Fruit fly (Drosophila melanogaster) whole organism, embryonic: ENCODE results near the gene SdhC.

Source experiments
- Antp ChIP-seq: fragments of 200-800 bp; sonication (Bioruptor generic); optimal IDR thresholded peaks from 3 replicates; lab custom pipeline; 2016; ENCODE audit warnings: missing biosample characterization, missing genetic modification characterization
- Asciz ChIP-seq: fragments of 200-800 bp; sonication (Bioruptor generic); optimal IDR thresholded peaks from 2 replicates; lab custom pipeline; 2017; ENCODE audit warnings: missing biosample characterization, mild to moderate bottlenecking, missing genetic modification characterization, missing genetic modification reagents
- Bgb ChIP-seq: fragments of 200-800 bp; sonication (Bioruptor generic); IDR thresholded peaks from 2 replicates; pipeline ENCODE4 v1.3.6; 2022; ENCODE audit warnings: missing biosample characterization, missing genetic modification characterization; ENCODE audit not compliant: partially characterized antibody
- BtbVII ChIP-seq: fragments of 200-800 bp; sonication (Bioruptor generic); optimal IDR thresholded peaks from 3 replicates; lab custom pipeline; 2017; ENCODE audit warnings: missing biosample characterization, mild to moderate bottlenecking, missing genetic modification characterization
- CG10147 ChIP-seq: fragments of 200-800 bp; sonication (Bioruptor generic); optimal IDR thresholded peaks from 2 replicates; lab custom pipeline; 2019; ENCODE audit warnings: missing biosample characterization, mild to moderate bottlenecking, missing genetic modification characterization, moderate library complexity
- CG10321 ChIP-seq: fragments of 200-800 bp; sonication (Bioruptor generic); IDR thresholded peaks from 2 replicates; pipeline ENCODE4 v1.3.6; 2022; ENCODE audit warnings: missing biosample characterization, missing genetic modification characterization
- CG10979 ChIP-seq: fragments of 200-800 bp; sonication (Bioruptor generic); optimal IDR thresholded peaks from 2 replicates; lab custom pipeline; 2018; ENCODE audit warnings: missing biosample characterization, mild to moderate bottlenecking, missing genetic modification characterization, moderate library complexity
- CG12219 ChIP-seq: fragments of 200-800 bp; sonication (Bioruptor generic); optimal IDR thresholded peaks from 3 replicates; lab custom pipeline; 2018; ENCODE audit warnings: missing biosample characterization, mild to moderate bottlenecking, missing genetic modification characterization
- CG17385 ChIP-seq: fragments of 200-800 bp; sonication (Bioruptor generic); optimal IDR thresholded peaks from 3 replicates; lab custom pipeline; 2018; ENCODE audit warnings: missing biosample characterization, mild to moderate bottlenecking, missing genetic modification characterization
- CG18262 ChIP-seq: fragments of 200-800 bp; optimal IDR thresholded peaks from 3 replicates; lab custom pipeline; 2019; ENCODE audit warnings: missing biosample characterization, mild to moderate bottlenecking, missing genetic modification characterization, moderate library complexity
- CG18599 ChIP-seq: fragments of 200-800 bp; sonication (Bioruptor generic); optimal IDR thresholded peaks from 3 replicates; lab custom pipeline; 2017; ENCODE audit warnings: missing biosample characterization, missing genetic modification characterization, mild to moderate bottlenecking, moderate library complexity, missing genetic modification reagents
- CG2712 ChIP-seq: fragments of 200-800 bp; optimal IDR thresholded peaks from 3 replicates; lab custom pipeline; 2019; ENCODE audit warnings: missing biosample characterization, mild to moderate bottlenecking, missing genetic modification characterization, moderate library complexity
- CG30020 ChIP-seq: fragments of 200-800 bp; optimal IDR thresholded peaks from 2 replicates; lab custom pipeline; 2019; ENCODE audit warnings: missing biosample characterization, mild to moderate bottlenecking, missing genetic modification characterization, moderate library complexity
- CG31224 ChIP-seq: fragments of 200-800 bp; sonication (Bioruptor generic); IDR thresholded peaks from 2 replicates; pipeline ENCODE4 v1.3.6; 2022; ENCODE audit warnings: missing biosample characterization, missing genetic modification characterization
- CG31388 ChIP-seq: fragments of 200-800 bp; sonication (Bioruptor generic); optimal IDR thresholded peaks from 2 replicates; lab custom pipeline; 2016; ENCODE audit warnings: missing biosample characterization, missing genetic modification characterization
- CG4328 ChIP-seq: fragments of 200-800 bp; sonication (Bioruptor generic); optimal IDR thresholded peaks from 3 replicates; lab custom pipeline; 2017; ENCODE audit warnings: missing biosample characterization, missing genetic modification reagents, missing genetic modification characterization
- CG43689 ChIP-seq: fragments of 200-800 bp; sonication (Bioruptor generic); IDR thresholded peaks from 2 replicates; pipeline ENCODE4 v1.3.6; 2022; ENCODE audit warnings: missing biosample characterization, missing genetic modification characterization
- CG6683 ChIP-seq: fragments of 200-800 bp; sonication (Bioruptor generic); optimal IDR thresholded peaks from 2 replicates; lab custom pipeline; 2017; ENCODE audit warnings: missing biosample characterization, mild to moderate bottlenecking, missing genetic modification characterization, missing genetic modification reagents
- CG7357 ChIP-seq: fragments of 200-800 bp; sonication (Bioruptor generic); IDR thresholded peaks from 3 replicates; pipeline ENCODE4 v1.3.6; 2022; ENCODE audit warnings: missing biosample characterization, missing genetic modification characterization
- CG7786 ChIP-seq: fragments of 200-800 bp; sonication (Bioruptor generic); optimal IDR thresholded peaks from 2 replicates; lab custom pipeline; 2016; ENCODE audit warnings: missing biosample characterization, missing genetic modification characterization
- CG8290 ChIP-seq, 3 experiments: fragments of 200-800 bp; sonication (Bioruptor generic); optimal IDR thresholded peaks; 2 replicates each; lab custom pipeline; 2016 to 2019; ENCODE audit warnings: missing biosample characterization in 3 of 3, missing genetic modification characterization in 3 of 3, mild to moderate bottlenecking in 2 of 3, moderate library complexity in 1 of 3
- CkIIα-i1 ChIP-seq: fragments of 200-800 bp; sonication (Bioruptor generic); IDR thresholded peaks from 2 replicates; pipeline ENCODE4 v1.3.6; 2022; ENCODE audit warnings: missing biosample characterization, missing genetic modification characterization
- D19A ChIP-seq: fragments of 200-800 bp; optimal IDR thresholded peaks from 3 replicates; lab custom pipeline; 2019; ENCODE audit warnings: missing biosample characterization, mild to moderate bottlenecking, missing genetic modification characterization, moderate library complexity
- Dad ChIP-seq: fragments of 200-800 bp; sonication (Bioruptor generic); optimal IDR thresholded peaks from 3 replicates; lab custom pipeline; 2016; ENCODE audit warnings: missing biosample characterization, missing genetic modification characterization
- Deaf1 ChIP-seq: fragments of 200-800 bp; optimal IDR thresholded peaks from 3 replicates; lab custom pipeline; 2019; ENCODE audit warnings: missing biosample characterization, mild to moderate bottlenecking, missing genetic modification characterization, moderate library complexity
- Dfd ChIP-seq, 2 experiments: fragments of >200 bp; optimal IDR thresholded peaks; 2 replicates each; lab custom pipeline; 2017; ENCODE audit warnings: missing biosample characterization in 2 of 2, missing genetic modification characterization in 2 of 2
- Dip2 ChIP-seq: fragments of 200-800 bp; sonication (Bioruptor generic); IDR thresholded peaks from 2 replicates; pipeline ENCODE4 v1.3.6; 2022; ENCODE audit warnings: missing biosample characterization, missing genetic modification characterization
- Hmr ChIP-seq: fragments of 200-800 bp; sonication (Bioruptor generic); optimal IDR thresholded peaks from 3 replicates; lab custom pipeline; 2017; ENCODE audit warnings: mild to moderate bottlenecking, missing biosample characterization, missing genetic modification reagents, missing genetic modification characterization
- MBD-R2 ChIP-seq: fragments of 200-800 bp; sonication (Bioruptor generic); IDR thresholded peaks from 2 replicates; pipeline ENCODE4 v1.3.6; 2022; ENCODE audit warnings: missing biosample characterization, missing genetic modification characterization
- TFAM ChIP-seq: fragments of 200-800 bp; sonication (Bioruptor generic); optimal IDR thresholded peaks from 2 replicates; lab custom pipeline; 2017; ENCODE audit warnings: missing biosample characterization, missing genetic modification characterization, inconsistent platforms
- ase ChIP-seq: fragments of 200-800 bp; sonication (Bioruptor generic); IDR thresholded peaks from 3 replicates; pipeline ENCODE4 v1.3.6; 2022; ENCODE audit warnings: missing biosample characterization, missing genetic modification characterization
- az2 ChIP-seq: fragments of 200-800 bp; sonication (Bioruptor generic); optimal IDR thresholded peaks from 3 replicates; lab custom pipeline; 2016; ENCODE audit warnings: missing biosample characterization, missing genetic modification characterization
- cg ChIP-seq: fragments of 200-800 bp; sonication (Bioruptor generic); optimal IDR thresholded peaks from 3 replicates; lab custom pipeline; 2019; ENCODE audit warnings: missing biosample characterization, mild to moderate bottlenecking, missing genetic modification characterization, moderate library complexity
- dm ChIP-seq: fragments of 200-800 bp; sonication (Bioruptor generic); optimal IDR thresholded peaks from 3 replicates; lab custom pipeline; 2016; ENCODE audit warnings: missing biosample characterization, missing genetic modification characterization
- emc ChIP-seq: fragments of 200-800 bp; sonication (Bioruptor generic); optimal IDR thresholded peaks from 2 replicates; lab custom pipeline; 2016; ENCODE audit warnings: missing biosample characterization, missing genetic modification characterization
- fd3F ChIP-seq: fragments of 200-800 bp; sonication (Bioruptor generic); optimal IDR thresholded peaks from 2 replicates; lab custom pipeline; 2018; ENCODE audit warnings: missing biosample characterization, mild to moderate bottlenecking, missing genetic modification characterization, moderate library complexity
- ftz-f1 ChIP-seq: fragments of 200-800 bp; sonication (Bioruptor generic); optimal IDR thresholded peaks from 2 replicates; lab custom pipeline; 2016; ENCODE audit warnings: missing biosample characterization, missing genetic modification characterization
- grau ChIP-seq: fragments of 200-800 bp; optimal IDR thresholded peaks from 3 replicates; lab custom pipeline; 2019; ENCODE audit warnings: missing biosample characterization, mild to moderate bottlenecking, missing genetic modification characterization, moderate library complexity
- gsb-n ChIP-seq: fragments of 200-800 bp; sonication (Bioruptor generic); optimal IDR thresholded peaks from 3 replicates; lab custom pipeline; 2018; ENCODE audit warnings: missing biosample characterization, mild to moderate bottlenecking, missing genetic modification characterization
- knrl ChIP-seq: fragments of 200-800 bp; sonication (Bioruptor generic); IDR thresholded peaks from 3 replicates; pipeline ENCODE4 v1.3.6; 2022; ENCODE audit warnings: missing biosample characterization, missing genetic modification characterization; ENCODE audit not compliant: partially characterized antibody
- lola ChIP-seq, 3 experiments: fragments of >200 bp in 2 of 3; fragments of 200-800 bp in 1 of 3; sonication (Bioruptor generic) in 1 of 3; optimal IDR thresholded peaks; 2 replicates each; lab custom pipeline; 2017 to 2019; ENCODE audit warnings: missing biosample characterization in 3 of 3, missing genetic modification characterization in 3 of 3, mild to moderate bottlenecking in 1 of 3, moderate library complexity in 1 of 3
- lov ChIP-seq, 2 experiments: fragments of 200-800 bp in 1 of 2; fragments of >200 bp in 1 of 2; sonication (Bioruptor generic) in 1 of 2; IDR thresholded peaks in 1 of 2; optimal IDR thresholded peaks in 1 of 2; 2 replicates in 1 of 2; 3 replicates in 1 of 2; pipeline versions ENCODE4 v1.3.6 to Lab custom; 2017 to 2022; ENCODE audit warnings: missing biosample characterization in 1 of 2, missing genetic modification characterization in 1 of 2
- rib ChIP-seq: fragments of 200-800 bp; sonication (Bioruptor generic); IDR thresholded peaks from 2 replicates; pipeline ENCODE4 v1.3.6; 2022; ENCODE audit warnings: missing biosample characterization, missing genetic modification characterization
- run ChIP-seq: fragments of 200-800 bp; sonication (Bioruptor generic); optimal IDR thresholded peaks from 3 replicates; lab custom pipeline; 2018; ENCODE audit warnings: missing biosample characterization, mild to moderate bottlenecking, missing genetic modification characterization
- sd ChIP-seq: fragments of 200-800 bp; sonication (Bioruptor generic); optimal IDR thresholded peaks from 3 replicates; lab custom pipeline; 2018; ENCODE audit warnings: missing biosample characterization, mild to moderate bottlenecking, missing genetic modification characterization, moderate library complexity
- sens ChIP-seq: fragments of 200-800 bp; sonication (Bioruptor generic); peaks from one replicate; lab custom pipeline; 2016; ENCODE audit warnings: missing biosample characterization, missing genetic modification characterization
- sob ChIP-seq: fragments of 200-800 bp; sonication (Bioruptor generic); IDR thresholded peaks from 2 replicates; pipeline ENCODE4 v1.3.6; 2022; ENCODE audit warnings: missing biosample characterization, missing genetic modification characterization
- tna ChIP-seq: fragments of 200-800 bp; sonication (Bioruptor generic); IDR thresholded peaks from 2 replicates; pipeline ENCODE4 v1.3.6; 2022; ENCODE audit warnings: missing biosample characterization, missing genetic modification characterization; ENCODE audit not compliant: partially characterized antibody
- ttk ChIP-seq: fragments of 200-800 bp; sonication (Bioruptor generic); IDR thresholded peaks from 2 replicates; pipeline ENCODE4 v2.1.2; 2022; ENCODE audit warnings: missing biosample characterization, missing genetic modification characterization
- vfl ChIP-seq: fragments of 200-800 bp; sonication (Bioruptor generic); optimal IDR thresholded peaks from 2 replicates; lab custom pipeline; 2016; ENCODE audit warnings: missing biosample characterization, missing genetic modification characterization

Gene SdhC

DNA sequence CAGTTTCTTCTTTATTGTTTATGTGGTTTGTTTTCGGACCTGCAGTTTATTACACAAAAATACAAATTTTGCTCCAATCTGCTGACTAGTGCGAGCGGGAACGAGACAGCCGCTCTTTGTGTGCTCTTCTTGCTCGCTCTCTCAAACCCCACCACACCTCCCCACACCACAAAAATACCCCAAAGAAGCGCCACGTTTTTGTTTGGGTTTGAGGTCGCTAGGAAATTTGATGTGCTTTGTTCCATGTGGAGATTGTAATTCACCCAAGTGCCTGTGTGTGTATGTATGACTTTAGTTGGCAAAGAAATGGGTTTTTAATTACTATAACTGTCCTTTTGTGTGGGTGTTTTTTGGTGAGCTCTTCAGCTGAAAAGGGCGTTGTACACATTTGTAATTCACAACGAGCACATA is 11.6 kb downstream of the SdhC start (continued):
- TF ChIP-seq Bgb (GFP tag; lab: Robert Waterston, UW) = peak; percentile 49
- peak; percentile 19 for TF ChIP-seq BtbVII
- TF ChIP-seq CG12219 (GFP tag; lab: Kevin White, UChicago) = no peak
- no peak for TF ChIP-seq Antp (GFP tag; lab: Kevin White, UChicago)
- TF ChIP-seq lov (optimal IDR thresholded peaks at IDR 0.05; lab: Kevin White, UChicago) = no peak
- no peak for TF ChIP-seq lov (GFP tag; IDR thresholded peaks at IDR 0.05; lab: Robert Waterston, UW)
- TF ChIP-seq CG30020 = no peak
- no peak for TF ChIP-seq CG31388 (GFP tag; lab: Kevin White, UChicago)
- TF ChIP-seq tna (GFP tag; lab: Robert Waterston, UW) = peak; percentile 13; the same call in 1 of the 2 replicates
- peak; percentile 92 for TF ChIP-seq CG18262
- peak; percentile 21 for TF ChIP-seq CG18599 (GFP tag; lab: Kevin White, UChicago)
- no peak for TF ChIP-seq CG10147 (GFP tag; lab: Kevin White, UChicago)
- no peak for TF ChIP-seq Dip2
- no peak for TF ChIP-seq CG2712 (tag; lab: Kevin White, UChicago)
- no peak for TF ChIP-seq ase (GFP tag; lab: Robert Waterston, UW)
- peak; percentile 56 for TF ChIP-seq sens
- TF ChIP-seq gsb-n (tag; lab: Kevin White, UChicago) = no peak
- TF ChIP-seq D19A (tag; lab: Kevin White, UChicago) = no peak
- no peak for TF ChIP-seq knrl (GFP tag; lab: Robert Waterston, UW)
- TF ChIP-seq dm (GFP tag; lab: Kevin White, UChicago) = peak; percentile 67
- TF ChIP-seq CG4328 = no peak
- no peak for TF ChIP-seq lola (GFP tag; optimal IDR thresholded peaks at IDR 0.05; lab: Kevin White, UChicago)
- peak; percentile 52 for TF ChIP-seq ttk
- TF ChIP-seq CG43689 (GFP tag; lab: Robert Waterston, UW) = no peak
- peak; percentile 54 for TF ChIP-seq ftz-f1 (GFP tag; lab: Kevin White, UChicago)
- no peak for TF ChIP-seq CG7357 (GFP tag; lab: Robert Waterston, UW)
- peak; percentile 51; the same call in 1 of the 2 replicates for TF ChIP-seq sob
- TF ChIP-seq Dad = peak; percentile 18
- TF ChIP-seq CkIIα-i1 (GFP tag; lab: Robert Waterston, UW) = no peak
- peak; percentile 25 for TF ChIP-seq cg
- no peak for TF ChIP-seq vfl
- peak; percentile 84 for TF ChIP-seq CG10321 (GFP tag; lab: Robert Waterston, UW)
- TF ChIP-seq CG31224 (GFP tag; lab: Robert Waterston, UW) = no peak
- TF ChIP-seq MBD-R2 (GFP tag; lab: Robert Waterston, UW) = peak; percentile 21; the same call in 1 of the 2 replicates
- TF ChIP-seq TFAM = no peak
- peak; percentile 3 for TF ChIP-seq CG17385 (GFP tag; lab: Kevin White, UChicago)
- TF ChIP-seq Hmr (GFP tag; lab: Kevin White, UChicago) = peak; percentile 17
- TF ChIP-seq CG7786 = no peak
- TF ChIP-seq rib (GFP tag; lab: Robert Waterston, UW) = peak; percentile 52; the same call in 1 of the 2 replicates
- no peak for TF ChIP-seq Dfd (GFP tag; optimal IDR thresholded peaks at IDR 0.05; lab: Kevin White, UChicago)
- TF ChIP-seq fd3F (GFP tag; lab: Kevin White, UChicago) = no peak
- TF ChIP-seq sd (tag; lab: Kevin White, UChicago) = peak; percentile 86
- TF ChIP-seq CG10979 (tag; lab: Kevin White, UChicago) = no peak
- no peak for TF ChIP-seq CG6683 (GFP tag; lab: Kevin White, UChicago)
- TF ChIP-seq Deaf1 (tag; lab: Kevin White, UChicago) = no peak
- peak; percentile 15 for TF ChIP-seq Asciz (GFP tag; lab: Kevin White, UChicago)
- TF ChIP-seq CG8290 (GFP tag; optimal IDR thresholded peaks at IDR 0.05; lab: Kevin White, UChicago) = no peak
- TF ChIP-seq CG8290 (tag; optimal IDR thresholded peaks at IDR 0.05; lab: Kevin White, UChicago) = peak in 1 of 2 experiments; percentile 72
- no peak for TF ChIP-seq emc (GFP tag; lab: Kevin White, UChicago)
- TF ChIP-seq run (tag; lab: Kevin White, UChicago) = peak; percentile 53
- no peak for TF ChIP-seq az2
- TF ChIP-seq grau = peak; percentile 15
